Worm (Caenorhabditis elegans) whole organism, young adult: ENCODE data around the gene F48D6.4.

Source experiments
- D2030.7 ChIP-seq: fragments of 200-800 bp; sonication (Bioruptor generic); IDR thresholded peaks from 2 replicates; pipeline ENCODE4 v1.3.6; 2022; ENCODE audit warnings: missing genetic modification reagents, missing genetic modification characterization, missing compliant biosample characterization
- lin-26 ChIP-seq: fragments of 200-800 bp; sonication (Bioruptor generic); IDR thresholded peaks from 2 replicates; pipeline ENCODE4 v1.3.6; 2022; ENCODE audit warnings: missing genetic modification reagents, missing genetic modification characterization, missing compliant biosample characterization
- mxl-1 ChIP-seq: sonication (generic microtip); optimal IDR thresholded peaks from 2 replicates; lab custom pipeline; 2016; ENCODE audit warnings: missing genetic modification characterization, missing compliant biosample characterization
- snpc-1.3 ChIP-seq: sonication (generic microtip); optimal IDR thresholded peaks from 2 replicates; lab custom pipeline; 2017; ENCODE audit warnings: missing genetic modification characterization, mild to moderate bottlenecking, missing compliant biosample characterization, antibody characterized with exemption, moderate library complexity, missing genotype, missing genetic modification reagents; ENCODE audit not compliant: insufficient read depth
- snpc-3.4 ChIP-seq: sonication (generic microtip); optimal IDR thresholded peaks from 2 replicates; lab custom pipeline; 2017; ENCODE audit warnings: missing genetic modification characterization, mild to moderate bottlenecking, missing compliant biosample characterization, antibody characterized with exemption, moderate library complexity, missing genotype, missing genetic modification reagents
- unc-130 ChIP-seq: sonication (generic microtip); optimal IDR thresholded peaks from 2 replicates; lab custom pipeline; 2016; ENCODE audit warnings: missing genetic modification reagents, missing genetic modification characterization, missing compliant biosample characterization

DNA sequence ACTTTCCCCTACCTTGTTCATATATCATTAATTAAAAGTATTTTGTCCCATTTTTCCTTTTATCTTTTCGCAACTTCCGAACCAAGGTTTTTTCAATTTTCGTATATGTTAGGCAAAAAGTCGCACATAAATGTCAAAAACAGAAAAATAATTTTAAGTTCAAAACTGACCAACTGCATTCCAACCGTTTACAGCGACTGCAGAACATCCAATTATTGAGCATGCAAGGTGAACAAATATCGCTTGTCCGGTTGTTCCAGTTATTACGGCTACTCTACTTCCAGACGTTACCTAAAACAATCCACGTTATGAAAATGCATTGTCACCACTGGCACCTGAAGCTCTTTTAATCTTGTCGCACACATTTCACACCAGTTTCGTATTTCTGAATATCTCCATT lies 26.6 kb upstream of the F48D6.4 start, which contains the start of gene C52B9.10:
- TF ChIP-seq snpc-3.4 (tag; lab: Kevin White, UChicago) (no peak), mxl-1 (tag; lab: Kevin White, UChicago) (no peak), snpc-1.3 (no peak), unc-130 (no peak), lin-26 (no peak), D2030.7 (no peak)
